Worm (Caenorhabditis elegans) whole organism, L1 larva: ENCODE data around the gene stc-1.
A peak's percentile ranks its signal among the peaks of the same experiment; 100 is the strongest.

Source experiments
- aha-1 ChIP-seq: fragments of 150-350 bp; optimal IDR thresholded peaks from 2 replicates; lab custom pipeline; 2014; ENCODE audit warnings: missing biosample characterization, missing genetic modification characterization
- ama-1 ChIP-seq: fragments of 150-350 bp; optimal IDR thresholded peaks from 2 replicates; lab custom pipeline; 2014
- ceh-8 ChIP-seq: fragments of 200-800 bp; sonication (Bioruptor generic); optimal IDR thresholded peaks from 2 replicates; lab custom pipeline; 2018; ENCODE audit warnings: mild to moderate bottlenecking, missing genetic modification characterization, moderate library complexity, missing compliant biosample characterization
- egl-27 ChIP-seq, 2 experiments: fragments of 150-350 bp in 1 of 2; sonication (generic microtip); optimal IDR thresholded peaks; 3 replicates each; lab custom pipeline; 2017 to 2018; ENCODE audit warnings: missing biosample characterization in 2 of 2, missing genetic modification characterization in 2 of 2, missing genetic modification reagents in 2 of 2
- fkh-10 ChIP-seq: sonication (generic microtip); optimal IDR thresholded peaks from 2 replicates; lab custom pipeline; 2017; ENCODE audit warnings: missing biosample characterization, missing genetic modification reagents, missing genetic modification characterization
- nhr-77 ChIP-seq: fragments of 150-350 bp; optimal IDR thresholded peaks from 2 replicates; lab custom pipeline; 2014; ENCODE audit warnings: missing biosample characterization, missing genetic modification characterization
- rnt-1 ChIP-seq: sonication (generic microtip); optimal IDR thresholded peaks from 2 replicates; lab custom pipeline; 2016; ENCODE audit warnings: mild to moderate bottlenecking, missing genetic modification characterization, moderate library complexity, missing compliant biosample characterization
- sptf-1 ChIP-seq: fragments of 150-350 bp; optimal IDR thresholded peaks from 2 replicates; lab custom pipeline; 2014; ENCODE audit warnings: missing biosample characterization, missing genetic modification characterization
- tbx-2 ChIP-seq: sonication (generic microtip); optimal IDR thresholded peaks from 2 replicates; lab custom pipeline; 2016; ENCODE audit warnings: missing genetic modification characterization, missing compliant biosample characterization
- tlp-1 ChIP-seq: fragments of 150-350 bp; optimal IDR thresholded peaks from 2 replicates; lab custom pipeline; 2014; ENCODE audit warnings: missing biosample characterization, missing genetic modification characterization

DNA sequence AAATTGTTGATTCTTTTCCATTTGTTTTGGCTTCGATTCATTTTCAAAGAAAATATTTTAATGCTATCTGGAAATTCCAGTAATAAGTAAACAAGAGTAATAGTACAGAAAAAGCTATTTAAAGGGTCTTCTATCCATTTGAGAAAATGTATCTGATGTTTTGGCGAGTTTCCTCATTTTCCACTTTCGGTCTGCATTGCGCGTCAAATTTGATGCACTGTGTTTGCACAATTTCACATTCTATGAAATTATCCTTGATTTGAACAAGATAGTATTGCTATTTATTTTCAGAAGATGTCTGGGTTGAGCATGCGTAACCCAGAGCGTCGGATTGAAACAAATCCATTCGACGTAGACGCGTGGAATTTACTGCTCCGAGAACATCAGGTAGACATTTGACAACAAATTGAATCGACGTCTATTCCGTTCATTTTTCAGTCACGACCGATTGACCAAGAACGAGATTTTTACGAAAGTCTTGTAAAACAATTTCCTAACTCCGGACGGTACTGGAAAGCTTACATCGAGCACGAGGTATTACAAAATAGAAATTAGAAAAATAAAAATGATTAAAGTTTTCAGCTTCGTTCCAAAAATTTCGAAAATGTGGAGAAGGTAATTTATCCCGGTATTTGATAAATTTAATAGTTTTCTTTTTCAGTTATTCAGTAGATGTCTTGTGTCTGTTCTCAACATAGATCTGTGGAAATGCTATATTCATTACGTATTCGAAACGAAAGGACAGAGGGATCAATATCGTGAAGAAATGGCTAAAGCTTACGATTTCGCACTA is 37.8 kb upstream of the stc-1 start, which contains the start of gene suf-1:
- TF ChIP-seq nhr-77 (no peak), ama-1 (lab: Kevin White, UChicago) (peak; percentile 78), tbx-2 (no peak), egl-27 (tag; optimal IDR thresholded peaks at IDR 0.05; lab: Kevin White, UChicago) (no peak), tlp-1 (no peak), fkh-10 (GFP tag; lab: Kevin White, UChicago) (no peak), aha-1 (no peak), sptf-1 (tag; lab: Kevin White, UChicago) (no peak), ceh-8 (GFP tag; lab: Kevin White, UChicago) (no peak), rnt-1 (tag; lab: Kevin White, UChicago) (peak; percentile 46)
